Worm (Caenorhabditis elegans): Measurements from ENCODE around the gene ceh-32.
A peak's percentile ranks its signal among the peaks of the same experiment; 100 is the strongest.

ceh-32 gene

DNA sequence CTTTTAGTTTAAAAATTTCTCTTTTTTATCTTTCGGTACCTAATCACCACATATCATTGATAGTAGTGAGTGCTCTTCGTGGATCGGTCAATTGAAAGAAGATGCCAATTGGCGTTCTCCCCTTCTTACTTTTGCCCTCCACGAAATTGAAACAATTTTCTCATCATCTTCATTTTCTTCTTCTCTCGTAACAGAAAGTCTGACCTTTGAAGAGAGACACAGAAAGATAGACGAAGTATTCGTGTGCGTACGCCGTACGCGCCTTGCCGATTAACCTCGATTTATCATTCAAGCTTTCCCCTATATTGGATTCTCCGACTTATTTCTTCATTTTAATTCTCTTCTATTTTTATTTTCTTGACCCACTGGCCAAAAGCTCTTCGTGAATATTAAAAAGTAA is 27.7 kb downstream of the ceh-32 start:
- peak; percentile 54 for TF ChIP-seq sma-9 (GFP tag; optimal IDR thresholded peaks at IDR 0.05)
- no peak for TF ChIP-seq sma-9 (tag; optimal IDR thresholded peaks at IDR 0.05)
- peak; percentile 45 for TF ChIP-seq C34F6.9 (tag; optimal IDR thresholded peaks at IDR 0.05)
- TF ChIP-seq F13H6.1 (tag; optimal IDR thresholded peaks at IDR 0.05), result peak; percentile 29
- peak; percentile 19 for TF ChIP-seq fos-1 (tag; optimal IDR thresholded peaks at IDR 0.05)
- no peak for TF ChIP-seq lin-39 (tag; optimal IDR thresholded peaks at IDR 0.05)
- peak in 1 of 2 experiments; percentile 15 for TF ChIP-seq lsy-2 (tag; optimal IDR thresholded peaks at IDR 0.05)
- no peak for TF ChIP-seq ceh-16 (tag; optimal IDR thresholded peaks at IDR 0.05)
- TF ChIP-seq blmp-1 (tag; optimal IDR thresholded peaks at IDR 0.05; ENCODE audit: insufficient read depth), result peak; percentile 17
- no peak for TF ChIP-seq unc-62 (GFP tag; optimal IDR thresholded peaks at IDR 0.05)
- TF ChIP-seq sem-4 (tag; optimal IDR thresholded peaks at IDR 0.05), result peak; percentile 0

DNA sequence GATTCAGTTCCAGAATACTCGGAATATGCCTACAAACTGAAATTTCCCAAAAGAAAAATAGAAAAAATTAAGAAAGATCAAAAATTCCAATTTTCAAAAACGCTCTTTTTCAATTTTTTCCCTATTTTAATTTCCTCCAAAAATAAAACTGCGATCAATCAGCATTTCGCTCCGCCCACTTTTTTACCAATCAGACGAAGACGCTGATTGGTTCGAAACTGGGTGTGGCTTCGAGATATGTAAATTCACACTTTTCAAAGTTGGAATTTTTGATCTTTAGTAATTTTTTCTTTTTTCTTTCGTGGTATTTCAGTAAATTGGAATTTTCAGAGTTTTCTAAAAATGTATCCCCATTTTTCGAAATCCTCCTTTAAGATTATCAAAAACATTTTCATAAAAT is 28.2 kb downstream of the ceh-32 start:
- TF ChIP-seq nhr-237 (tag; optimal IDR thresholded peaks at IDR 0.05), result no peak
- no peak for TF ChIP-seq Y55F3AM.14 (GFP tag; optimal IDR thresholded peaks at IDR 0.05)
- no peak for TF ChIP-seq F13H6.1 (tag; optimal IDR thresholded peaks at IDR 0.05)

DNA sequence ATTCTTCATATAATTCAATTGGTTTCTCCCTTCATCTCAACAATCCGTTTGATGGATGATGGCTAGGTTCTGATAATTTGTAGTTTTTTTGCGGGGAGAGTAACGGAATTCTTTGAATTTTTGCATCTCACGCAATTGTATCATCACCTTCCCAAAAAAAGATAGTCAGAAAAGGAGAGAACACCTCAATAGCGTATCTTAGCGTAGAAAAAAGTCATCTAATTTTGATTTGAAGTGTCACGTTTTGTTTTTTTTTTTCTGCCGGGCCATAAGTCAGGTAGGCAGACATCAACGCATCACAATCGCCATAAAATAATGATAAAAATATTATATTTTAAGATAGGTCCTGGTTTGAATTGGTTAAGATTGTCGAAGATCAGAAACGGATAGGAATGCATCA is 28.7 kb downstream of the ceh-32 start:
- TF ChIP-seq fos-1 (tag; optimal IDR thresholded peaks at IDR 0.05), result peak; percentile 1
- peak; percentile 20 for TF ChIP-seq gmeb-1 (tag; optimal IDR thresholded peaks at IDR 0.05)
- no peak for TF ChIP-seq nhr-10 (tag; optimal IDR thresholded peaks at IDR 0.05)
- peak; percentile 28 for TF ChIP-seq sma-9 (GFP tag; optimal IDR thresholded peaks at IDR 0.05)
- TF ChIP-seq sma-9 (tag; optimal IDR thresholded peaks at IDR 0.05), result no peak
- TF ChIP-seq mbf-1 (tag; optimal IDR thresholded peaks at IDR 0.05), result no peak
- TF ChIP-seq elt-3 (tag; optimal IDR thresholded peaks at IDR 0.05), result no peak

ce11 chrV:11675638-11676037 is 29.6 kb downstream of the ceh-32 start, which contains the start of gene ape-1:
Gene ape-1, plus strand, starts transcription at chrV:11675938.
- no peak for TF ChIP-seq gmeb-1 (tag; optimal IDR thresholded peaks at IDR 0.05)
- no peak for TF ChIP-seq nhr-21 (tag; optimal IDR thresholded peaks at IDR 0.05)
- TF ChIP-seq blmp-1 (tag; optimal IDR thresholded peaks at IDR 0.05; ENCODE audit: insufficient read depth), result no peak
- TF ChIP-seq crh-2 (tag; optimal IDR thresholded peaks at IDR 0.05), result no peak
- no peak for TF ChIP-seq dmd-4 (tag; optimal IDR thresholded peaks at IDR 0.05)
- no peak for TF ChIP-seq mbf-1 (tag; optimal IDR thresholded peaks at IDR 0.05)
- no peak for TF ChIP-seq nhr-10 (tag; optimal IDR thresholded peaks at IDR 0.05)
- TF ChIP-seq mdl-1 (tag; optimal IDR thresholded peaks at IDR 0.05), result no peak
- no peak for TF ChIP-seq F13H6.1 (tag; optimal IDR thresholded peaks at IDR 0.05)
- TF ChIP-seq ceh-16 (tag; optimal IDR thresholded peaks at IDR 0.05), result no peak
- no peak for TF ChIP-seq C34F6.9 (tag; optimal IDR thresholded peaks at IDR 0.05)
- no peak for TF ChIP-seq sem-4 (tag; optimal IDR thresholded peaks at IDR 0.05)
- TF ChIP-seq alr-1 (tag; optimal IDR thresholded peaks at IDR 0.05), result no peak
- TF ChIP-seq nhr-129 (tag; optimal IDR thresholded peaks at IDR 0.05), result no peak
- no peak for TF ChIP-seq lsy-2 (tag; optimal IDR thresholded peaks at IDR 0.05)
- no peak for TF ChIP-seq nhr-237 (tag; optimal IDR thresholded peaks at IDR 0.05)
- TF ChIP-seq lin-39 (tag; optimal IDR thresholded peaks at IDR 0.05), result no peak
- TF ChIP-seq nhr-11 (tag; optimal IDR thresholded peaks at IDR 0.05), result no peak

DNA sequence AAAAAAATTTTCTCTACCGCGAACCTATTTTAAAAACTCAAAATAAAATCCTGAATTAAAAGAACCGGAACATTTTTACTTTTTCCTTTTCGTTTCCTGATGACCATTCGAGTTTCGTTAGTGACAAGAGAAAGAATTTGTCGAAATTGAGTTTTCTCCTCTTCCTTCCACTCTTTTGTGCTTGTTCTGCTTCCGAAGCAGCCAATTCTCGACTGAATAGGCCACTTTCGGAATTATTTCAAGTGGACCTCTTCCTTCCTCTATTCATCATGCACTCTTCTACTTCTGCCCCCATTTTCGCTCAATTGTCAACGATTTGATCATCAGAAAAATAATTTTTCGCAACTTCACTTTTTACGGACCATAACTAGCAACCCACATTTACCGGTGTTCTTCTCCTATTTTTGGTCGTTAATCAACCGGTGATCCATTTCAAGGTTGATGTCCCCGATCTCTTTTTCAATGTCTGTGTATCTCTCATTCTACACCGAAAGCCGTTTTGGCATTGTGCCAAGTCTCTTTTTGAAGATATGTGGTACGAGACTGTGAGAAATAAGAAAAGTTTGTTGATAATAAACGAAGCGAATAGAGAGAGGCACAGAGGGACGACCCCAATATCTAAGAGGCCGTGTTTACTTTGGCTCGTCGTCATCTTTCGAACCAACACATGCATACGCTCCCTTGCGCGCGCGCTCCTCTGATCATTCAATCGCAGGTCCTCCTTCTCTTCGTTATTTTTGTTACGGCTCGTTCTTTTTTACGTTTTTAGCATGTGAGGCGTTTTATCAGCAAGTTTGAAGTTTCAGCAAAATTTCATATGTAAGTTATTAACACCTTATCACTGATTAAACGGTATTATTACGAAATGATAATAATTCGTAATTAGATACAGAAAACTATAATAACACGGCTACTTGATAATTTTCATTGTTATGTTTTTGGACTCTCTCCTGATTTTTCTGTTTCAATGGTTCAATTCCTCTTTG is 30.3 kb downstream of the ceh-32 start:
- TF ChIP-seq nhr-21 (tag; optimal IDR thresholded peaks at IDR 0.05) (no peak), peb-1 (tag; optimal IDR thresholded peaks at IDR 0.05) (no peak), alr-1 (tag; optimal IDR thresholded peaks at IDR 0.05) (no peak), fos-1 (tag; optimal IDR thresholded peaks at IDR 0.05) (peak; percentile 39), egl-27 (tag; optimal IDR thresholded peaks at IDR 0.05) (no peak), skn-1 (tag; optimal IDR thresholded peaks at IDR 0.05) (no peak), sma-3 (GFP tag; optimal IDR thresholded peaks at IDR 0.05) (peak; percentile 35), blmp-1 (tag; optimal IDR thresholded peaks at IDR 0.05; ENCODE audit: insufficient read depth) (no peak), nhr-12 (tag; optimal IDR thresholded peaks at IDR 0.05) (no peak), lin-39 (tag; optimal IDR thresholded peaks at IDR 0.05) (no peak), gmeb-1 (tag; optimal IDR thresholded peaks at IDR 0.05) (no peak)
